Worm (Caenorhabditis elegans) whole organism, L4/young adult: ENCODE results near the gene ndub-6.

ENCODE experiments used
- W03F9.2 ChIP-seq: fragments of 150-350 bp; optimal IDR thresholded peaks from 2 replicates; lab custom pipeline; 2014; ENCODE audit warnings: missing biosample characterization, missing genetic modification characterization
- dao-5 ChIP-seq: sonication (generic microtip); optimal IDR thresholded peaks from 2 replicates; lab custom pipeline; 2016; ENCODE audit warnings: missing genotype, missing genetic modification characterization, moderate library complexity, missing compliant biosample characterization

- no peak for TF ChIP-seq W03F9.2
- no peak for TF ChIP-seq dao-5
These were observed 20.5 kb upstream of the ndub-6 start, which contains the start of gene F58B3.4 for ce11 chrIV:11631750-11632149.
